Worm (Caenorhabditis elegans) whole organism, mixed stage, embryonic: ENCODE measurements around the gene acp-5.

Source experiments
- M03D4.4 ChIP-seq: sonication (generic microtip); optimal IDR thresholded peaks from 2 replicates; lab custom pipeline; 2017; ENCODE audit warnings: mild to moderate bottlenecking, missing genetic modification characterization, missing compliant biosample characterization
- bed-3 ChIP-seq: fragments of 200-800 bp; sonication (Bioruptor generic); optimal IDR thresholded peaks from 3 replicates; lab custom pipeline; 2018; ENCODE audit warnings: mild to moderate bottlenecking, missing genetic modification characterization, moderate library complexity, missing compliant biosample characterization
- blmp-1 ChIP-seq: fragments of 150-350 bp; optimal IDR thresholded peaks from 2 replicates; lab custom pipeline; 2014; ENCODE audit warnings: missing biosample characterization, missing genetic modification characterization
- ceh-43 ChIP-seq: fragments of 200-800 bp; sonication (Bioruptor generic); optimal IDR thresholded peaks from 2 replicates; lab custom pipeline; 2018; ENCODE audit warnings: mild to moderate bottlenecking, missing genetic modification characterization, moderate library complexity, missing compliant biosample characterization
- ceh-83 ChIP-seq: fragments of 200-800 bp; sonication (Bioruptor generic); optimal IDR thresholded peaks from 2 replicates; lab custom pipeline; 2018; ENCODE audit warnings: mild to moderate bottlenecking, missing genetic modification characterization, missing compliant biosample characterization
- ces-1 ChIP-seq: fragments of 150-350 bp; optimal IDR thresholded peaks from 2 replicates; lab custom pipeline; 2014; ENCODE audit warnings: missing biosample characterization, missing genetic modification reagents, missing genetic modification characterization
- cnd-1 ChIP-seq: fragments of 200-800 bp; sonication (Bioruptor generic); optimal IDR thresholded peaks from 2 replicates; lab custom pipeline; 2018; ENCODE audit warnings: mild to moderate bottlenecking, missing genetic modification characterization, missing compliant biosample characterization
- drap-1 ChIP-seq: fragments of 200-800 bp; sonication (Bioruptor generic); optimal IDR thresholded peaks from 3 replicates; lab custom pipeline; 2018; ENCODE audit warnings: mild to moderate bottlenecking, missing genetic modification characterization, missing compliant biosample characterization
- elt-1 ChIP-seq: sonication (generic microtip); optimal IDR thresholded peaks from 2 replicates; lab custom pipeline; 2017; ENCODE audit warnings: missing genetic modification characterization, mild to moderate bottlenecking, missing compliant biosample characterization, antibody characterized with exemption, moderate library complexity, borderline replicate concordance; ENCODE audit not compliant: insufficient read depth
- elt-3 ChIP-seq: fragments of 150-350 bp; optimal IDR thresholded peaks from 2 replicates; lab custom pipeline; 2014; ENCODE audit warnings: missing biosample characterization, missing genetic modification characterization
- flh-1 ChIP-seq: fragments of 200-800 bp; sonication (Bioruptor generic); optimal IDR thresholded peaks from 2 replicates; lab custom pipeline; 2018; ENCODE audit warnings: mild to moderate bottlenecking, missing genetic modification characterization, moderate library complexity, missing compliant biosample characterization
- ham-2 ChIP-seq: fragments of 200-800 bp; sonication (Bioruptor generic); optimal IDR thresholded peaks from 2 replicates; lab custom pipeline; 2018; ENCODE audit warnings: mild to moderate bottlenecking, missing genetic modification characterization, missing compliant biosample characterization
- hlh-1 ChIP-seq: fragments of 150-350 bp; optimal IDR thresholded peaks from 2 replicates; lab custom pipeline; 2014; ENCODE audit warnings: missing biosample characterization, missing genetic modification reagents, missing genetic modification characterization
- lin-13 ChIP-seq: fragments of 150-350 bp; optimal IDR thresholded peaks from 2 replicates; lab custom pipeline; 2014; ENCODE audit warnings: missing biosample characterization, missing genetic modification characterization
- lin-32 ChIP-seq: fragments of 200-800 bp; sonication (Bioruptor generic); optimal IDR thresholded peaks from 2 replicates; lab custom pipeline; 2018; ENCODE audit warnings: mild to moderate bottlenecking, missing genetic modification characterization, missing compliant biosample characterization
- lsy-2 ChIP-seq: fragments of 150-350 bp; optimal IDR thresholded peaks from 2 replicates; lab custom pipeline; 2014; ENCODE audit warnings: missing biosample characterization, missing genetic modification characterization
- mep-1 ChIP-seq: fragments of 150-350 bp; optimal IDR thresholded peaks from 2 replicates; lab custom pipeline; 2017; ENCODE audit warnings: missing biosample characterization, missing genetic modification reagents, missing genetic modification characterization, inconsistent platforms
- mls-2 ChIP-seq: sonication (generic microtip); optimal IDR thresholded peaks from 2 replicates; lab custom pipeline; 2016; ENCODE audit warnings: mild to moderate bottlenecking, missing genetic modification characterization, moderate library complexity, missing compliant biosample characterization
- nhr-2 ChIP-seq: fragments of 150-350 bp; optimal IDR thresholded peaks from 2 replicates; lab custom pipeline; 2014; ENCODE audit warnings: missing biosample characterization, missing genetic modification characterization
- nhr-28 ChIP-seq: fragments of 150-350 bp; optimal IDR thresholded peaks from 2 replicates; lab custom pipeline; 2014; ENCODE audit warnings: missing biosample characterization, missing genetic modification characterization
- nhr-76 ChIP-seq: sonication (generic microtip); optimal IDR thresholded peaks from 2 replicates; lab custom pipeline; 2017; ENCODE audit warnings: missing biosample characterization, missing genetic modification characterization
- pha-4 ChIP-seq: fragments of 150-350 bp; optimal IDR thresholded peaks from 2 replicates; lab custom pipeline; 2018; ENCODE audit warnings: missing biosample characterization, missing genetic modification reagents, missing genetic modification characterization
- sem-2 ChIP-seq: fragments of 200-800 bp; sonication (Bioruptor generic); optimal IDR thresholded peaks from 2 replicates; lab custom pipeline; 2018; ENCODE audit warnings: mild to moderate bottlenecking, missing genetic modification characterization, missing compliant biosample characterization
- snpc-4 ChIP-seq: fragments of 150-350 bp; optimal IDR thresholded peaks from 2 replicates; lab custom pipeline; 2014; ENCODE audit warnings: missing biosample characterization, missing genetic modification characterization
- sptf-1 ChIP-seq: sonication (generic microtip); optimal IDR thresholded peaks from 2 replicates; lab custom pipeline; 2017; ENCODE audit warnings: mild to moderate bottlenecking, missing genetic modification characterization, moderate library complexity, missing compliant biosample characterization
- tbx-8 ChIP-seq: fragments of 200-800 bp; sonication (Bioruptor generic); optimal IDR thresholded peaks from 2 replicates; lab custom pipeline; 2018; ENCODE audit warnings: mild to moderate bottlenecking, missing genetic modification characterization, moderate library complexity, missing compliant biosample characterization
- unc-120 ChIP-seq: sonication (generic microtip); optimal IDR thresholded peaks from 2 replicates; lab custom pipeline; 2017; ENCODE audit warnings: missing genetic modification characterization, missing compliant biosample characterization; ENCODE audit not compliant: poor library complexity, severe bottlenecking
- unc-39 ChIP-seq: fragments of 150-350 bp; optimal IDR thresholded peaks from 2 replicates; lab custom pipeline; 2014; ENCODE audit warnings: missing biosample characterization, missing genetic modification characterization
- unc-62 ChIP-seq: fragments of 150-350 bp; optimal IDR thresholded peaks from 2 replicates; lab custom pipeline; 2014; ENCODE audit warnings: missing biosample characterization, missing genetic modification reagents, missing genetic modification characterization
- zip-8 ChIP-seq: fragments of 150-350 bp; optimal IDR thresholded peaks from 2 replicates; lab custom pipeline; 2014; ENCODE audit warnings: missing biosample characterization, missing genetic modification characterization
- ztf-11 ChIP-seq: fragments of 150-350 bp; optimal IDR thresholded peaks from 2 replicates; lab custom pipeline; 2014; ENCODE audit warnings: missing biosample characterization, missing genetic modification characterization

acp-5 gene

DNA sequence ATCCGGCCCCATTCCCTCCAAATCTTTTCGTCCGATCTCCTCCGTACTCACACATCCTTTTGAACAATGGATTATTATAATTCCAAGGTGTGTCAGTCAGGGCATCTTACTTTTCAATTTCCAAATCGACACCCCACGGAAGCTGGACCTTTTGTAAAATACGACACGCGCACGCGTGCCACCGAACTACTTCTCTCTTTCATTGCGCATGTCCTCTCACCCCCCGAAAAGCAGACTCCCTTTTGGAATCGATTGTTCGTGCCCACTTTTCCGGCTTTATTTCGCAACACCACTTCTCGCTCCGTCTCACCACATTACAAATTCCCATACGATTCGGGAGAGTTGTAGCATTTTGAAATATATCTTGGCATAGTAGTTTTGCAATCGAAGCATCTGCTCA is 18.0 kb downstream of the acp-5 start:
- TF ChIP-seq bed-3 (GFP tag; lab: Kevin White, UChicago) = no peak
- TF ChIP-seq ztf-11 (tag; lab: Kevin White, UChicago) = no peak
- no peak for TF ChIP-seq ceh-43 (GFP tag; lab: Kevin White, UChicago)
- TF ChIP-seq ces-1 (GFP tag; lab: Kevin White, UChicago) = peak; percentile 36
- TF ChIP-seq unc-62 (GFP tag; lab: Kevin White, UChicago) = no peak
- no peak for TF ChIP-seq lin-13 (tag; lab: Kevin White, UChicago)
- TF ChIP-seq, all 35 proteins: peak for 1

DNA sequence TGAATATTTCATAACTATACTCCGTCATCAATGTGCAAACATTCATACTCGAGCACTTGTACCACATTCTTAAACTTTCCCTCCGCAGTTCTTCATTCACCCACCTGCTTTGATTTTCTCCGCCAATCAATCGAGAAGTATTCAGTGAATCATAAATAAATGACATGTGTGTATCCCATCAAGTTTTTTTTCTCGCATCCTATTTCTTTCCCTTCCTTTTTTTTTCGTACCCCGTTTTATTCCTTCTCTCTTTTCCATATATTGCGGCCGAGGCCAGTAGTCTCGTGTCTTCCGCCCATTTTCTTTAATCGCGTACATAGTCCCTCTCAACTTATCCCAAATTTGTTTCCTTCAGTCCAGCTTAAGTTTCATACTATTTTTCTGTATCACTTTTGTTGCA is 19.5 kb downstream of the acp-5 start, which contains the start of gene atat-2:
TSS of gene atat-2 (plus strand) at position 398 of the 400 bp plus-strand sequence.
- TF ChIP-seq nhr-76 = no peak
- TF ChIP-seq tbx-8 (GFP tag; lab: Kevin White, UChicago) = no peak
- no peak for TF ChIP-seq unc-120 (tag; lab: Kevin White, UChicago)

DNA sequence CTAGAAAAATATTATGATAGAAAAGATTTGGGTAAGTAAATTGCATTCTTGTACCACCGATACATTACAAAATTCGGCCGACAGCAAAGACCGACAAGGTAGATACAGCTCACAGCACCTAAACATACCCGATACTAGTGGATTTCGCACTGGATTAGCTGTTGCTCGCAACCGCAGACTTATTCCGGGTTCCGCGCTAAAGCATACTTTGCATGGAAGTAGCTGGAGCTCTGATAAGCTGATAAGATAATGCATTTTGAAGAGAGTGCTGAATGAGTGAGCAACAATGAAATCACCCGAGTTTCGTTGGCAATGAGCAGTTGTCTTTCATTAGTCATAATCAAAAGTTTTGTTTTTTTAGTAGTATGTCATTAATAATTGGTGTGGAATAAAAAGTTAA is 21.2 kb downstream of the acp-5 start:
- TF ChIP-seq hlh-1 (no peak), blmp-1 (tag; lab: Kevin White, UChicago) (no peak), zip-8 (no peak), elt-1 (tag; lab: Kevin White, UChicago) (no peak), nhr-2 (no peak), cnd-1 (tag; lab: Kevin White, UChicago) (no peak), unc-39 (tag; lab: Kevin White, UChicago) (no peak), unc-120 (tag; lab: Kevin White, UChicago) (no peak), sem-2 (no peak), drap-1 (no peak), ztf-11 (tag; lab: Kevin White, UChicago) (no peak), sptf-1 (tag; lab: Kevin White, UChicago) (no peak), nhr-76 (no peak), nhr-28 (tag; lab: Kevin White, UChicago) (no peak), tbx-8 (GFP tag; lab: Kevin White, UChicago) (no peak)

DNA sequence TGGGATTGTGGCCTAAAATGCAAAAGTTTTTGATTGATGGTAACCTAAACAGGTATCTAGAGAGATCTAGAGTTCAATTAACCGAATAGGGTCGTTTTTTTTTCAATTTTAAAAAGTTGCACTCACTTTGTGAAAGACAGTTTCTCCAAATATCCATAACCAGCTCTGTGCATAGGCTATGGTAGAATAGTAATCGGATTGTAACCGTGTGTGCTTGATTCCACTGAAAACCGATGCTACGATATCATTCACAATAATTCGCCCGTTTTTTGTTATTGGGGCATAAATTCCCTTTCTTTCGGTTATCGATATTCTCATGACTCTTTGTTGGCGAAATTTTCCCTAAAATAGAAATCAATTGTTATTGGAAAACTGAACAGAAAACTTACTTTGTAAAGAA is 22.9 kb downstream of the acp-5 start:
- TF ChIP-seq zip-8 (no peak), ceh-43 (GFP tag; lab: Kevin White, UChicago) (no peak), ham-2 (GFP tag; lab: Kevin White, UChicago) (no peak), nhr-2 (no peak), mls-2 (tag; lab: Kevin White, UChicago) (no peak), snpc-4 (no peak), lsy-2 (no peak), elt-3 (tag; lab: Kevin White, UChicago) (no peak), nhr-28 (tag; lab: Kevin White, UChicago) (no peak), pha-4 (tag; lab: Kevin White, UChicago) (no peak), ceh-83 (no peak), drap-1 (no peak), mep-1 (tag; lab: Kevin White, UChicago) (no peak), unc-39 (tag; lab: Kevin White, UChicago) (no peak), hlh-1 (no peak), lin-13 (tag; lab: Kevin White, UChicago) (no peak), lin-32 (GFP tag; lab: Kevin White, UChicago) (no peak), M03D4.4 (no peak)

DNA sequence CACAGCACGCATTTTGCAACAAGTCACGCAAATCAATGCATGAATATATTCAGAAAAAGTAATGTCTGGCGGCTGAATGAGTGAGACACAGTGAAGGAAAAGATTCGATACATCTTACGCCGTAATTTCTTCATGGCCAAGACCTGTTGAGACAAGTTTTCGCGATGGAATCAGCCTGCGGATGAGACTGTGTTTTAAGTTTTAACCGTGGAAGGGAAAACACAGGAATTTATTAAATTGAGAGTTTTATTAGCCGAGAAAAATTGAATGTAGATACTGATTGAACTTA is 24.9 kb downstream of the acp-5 start, which contains the start of gene hog-1:
TSS of gene hog-1 (minus strand) at position 101 of the 289 bp plus-strand sequence.
- TF ChIP-seq nhr-2 = no peak
- no peak for TF ChIP-seq snpc-4
- TF ChIP-seq flh-1 = no peak
- TF ChIP-seq unc-120 (tag; lab: Kevin White, UChicago) = no peak
- TF ChIP-seq blmp-1 (tag; lab: Kevin White, UChicago) = no peak
- TF ChIP-seq ceh-83 = no peak
